Worm (Caenorhabditis elegans) whole organism, young adult: ENCODE measurements around the gene mnk-1.
A peak's percentile ranks its signal among the peaks of the same experiment; 100 is the strongest.

Experiments used
- B0019.2 ChIP-seq: fragments of 200-800 bp; sonication (Bioruptor generic); conservative IDR thresholded peaks from 2 replicates; pipeline ENCODE4 v1.3.6; 2022; ENCODE audit warnings: missing genetic modification reagents, missing genetic modification characterization, missing compliant biosample characterization
- B0261.1 ChIP-seq: sonication (generic microtip); optimal IDR thresholded peaks from 2 replicates; lab custom pipeline; 2016; ENCODE audit warnings: mild to moderate bottlenecking, missing genetic modification characterization, moderate library complexity, missing compliant biosample characterization
- D2030.7 ChIP-seq: fragments of 200-800 bp; sonication (Bioruptor generic); IDR thresholded peaks from 2 replicates; pipeline ENCODE4 v1.3.6; 2022; ENCODE audit warnings: missing genetic modification reagents, missing genetic modification characterization, missing compliant biosample characterization
- F10E7.11 ChIP-seq: sonication (generic microtip); optimal IDR thresholded peaks from 2 replicates; lab custom pipeline; 2017; ENCODE audit warnings: mild to moderate bottlenecking, missing genetic modification characterization, moderate library complexity, missing compliant biosample characterization
- F22D6.2 ChIP-seq: sonication (generic microtip); optimal IDR thresholded peaks from 2 replicates; lab custom pipeline; 2016; ENCODE audit warnings: mild to moderate bottlenecking, missing genetic modification characterization, missing compliant biosample characterization
- F23B12.7 ChIP-seq: sonication (generic microtip); optimal IDR thresholded peaks from 2 replicates; lab custom pipeline; 2017; ENCODE audit warnings: missing genetic modification characterization, mild to moderate bottlenecking, missing compliant biosample characterization, antibody characterized with exemption, moderate library complexity; ENCODE audit not compliant: insufficient read depth
- F37B4.10 ChIP-seq: fragments of 200-800 bp; sonication (Bioruptor generic); IDR thresholded peaks from 2 replicates; pipeline ENCODE4 v1.3.6; 2022; ENCODE audit warnings: missing genetic modification characterization, missing compliant biosample characterization
- F52B5.7 ChIP-seq: sonication (generic microtip); optimal IDR thresholded peaks from 2 replicates; lab custom pipeline; 2016; ENCODE audit warnings: mild to moderate bottlenecking, missing genetic modification characterization, missing compliant biosample characterization
- F55B11.4 ChIP-seq: sonication (generic microtip); optimal IDR thresholded peaks from 2 replicates; lab custom pipeline; 2016; ENCODE audit warnings: missing compliant biosample characterization, missing genetic modification characterization, borderline replicate concordance; ENCODE audit not compliant: insufficient read depth
- K11D2.4 ChIP-seq: fragments of 200-800 bp; sonication (Bioruptor generic); IDR thresholded peaks from 2 replicates; pipeline ENCODE4 v1.3.6; 2022; ENCODE audit warnings: missing genetic modification reagents, missing genetic modification characterization, missing compliant biosample characterization
- K12H6.12 ChIP-seq: fragments of 200-800 bp; sonication (Bioruptor generic); optimal IDR thresholded peaks from 2 replicates; lab custom pipeline; 2018; ENCODE audit warnings: mild to moderate bottlenecking, missing genetic modification characterization, missing compliant biosample characterization
- Y95B8A.8 ChIP-seq: fragments of 200-800 bp; sonication (Bioruptor generic); IDR thresholded peaks from 2 replicates; pipeline ENCODE4 v1.3.6; 2022; ENCODE audit warnings: missing genetic modification reagents, missing genetic modification characterization, missing compliant biosample characterization
- attf-5 ChIP-seq: fragments of 200-800 bp; sonication (Bioruptor generic); optimal IDR thresholded peaks from 2 replicates; lab custom pipeline; 2018; ENCODE audit warnings: mild to moderate bottlenecking, missing genetic modification characterization, missing compliant biosample characterization
- bed-2 ChIP-seq: fragments of 200-800 bp; sonication (Bioruptor generic); IDR thresholded peaks from 2 replicates; pipeline ENCODE4 v1.3.6; 2022; ENCODE audit warnings: missing genetic modification reagents, missing genetic modification characterization, missing compliant biosample characterization
- ceh-27 ChIP-seq: fragments of 200-800 bp; sonication (Bioruptor generic); optimal IDR thresholded peaks from 2 replicates; lab custom pipeline; 2018; ENCODE audit warnings: mild to moderate bottlenecking, missing genetic modification characterization, moderate library complexity, missing compliant biosample characterization
- ceh-58 ChIP-seq: fragments of 200-800 bp; sonication (Bioruptor generic); IDR thresholded peaks from 2 replicates; pipeline ENCODE4 v1.3.6; 2022; ENCODE audit warnings: missing genetic modification characterization, missing compliant biosample characterization
- ceh-79 ChIP-seq: sonication (generic microtip); optimal IDR thresholded peaks from 2 replicates; lab custom pipeline; 2017; ENCODE audit warnings: mild to moderate bottlenecking, missing genetic modification characterization, missing compliant biosample characterization
- ceh-91 ChIP-seq: fragments of 200-800 bp; sonication (Bioruptor generic); IDR thresholded peaks from 2 replicates; pipeline ENCODE4 v1.3.6; 2022; ENCODE audit warnings: missing genetic modification reagents, missing genetic modification characterization, missing compliant biosample characterization
- chd-7 ChIP-seq: sonication (generic microtip); optimal IDR thresholded peaks from 2 replicates; lab custom pipeline; 2016; ENCODE audit warnings: mild to moderate bottlenecking, missing genetic modification characterization, moderate library complexity, missing compliant biosample characterization
- die-1 ChIP-seq: sonication (generic microtip); optimal IDR thresholded peaks from 2 replicates; lab custom pipeline; 2016; ENCODE audit warnings: missing genotype, mild to moderate bottlenecking, missing genetic modification characterization, missing compliant biosample characterization
- dpl-1 ChIP-seq: fragments of 150-350 bp; optimal IDR thresholded peaks from 2 replicates; lab custom pipeline; 2014; ENCODE audit warnings: missing biosample characterization, missing genetic modification reagents, missing genetic modification characterization
- efl-1 ChIP-seq: fragments of 150-350 bp; optimal IDR thresholded peaks from 2 replicates; lab custom pipeline; 2014; ENCODE audit warnings: missing biosample characterization, missing genetic modification reagents, missing genetic modification characterization
- ekl-4 ChIP-seq: fragments of 200-800 bp; sonication (Bioruptor generic); IDR thresholded peaks from 2 replicates; pipeline ENCODE4 v1.3.6; 2022; ENCODE audit warnings: missing genetic modification reagents, missing genetic modification characterization, missing compliant biosample characterization
- ets-4 ChIP-seq: fragments of 200-800 bp; sonication (Bioruptor generic); optimal IDR thresholded peaks from 2 replicates; lab custom pipeline; 2018; ENCODE audit warnings: mild to moderate bottlenecking, missing genetic modification characterization, missing compliant biosample characterization
- fkh-3 ChIP-seq: sonication (generic microtip); optimal IDR thresholded peaks from 2 replicates; lab custom pipeline; 2016; ENCODE audit warnings: mild to moderate bottlenecking, missing genetic modification characterization, missing compliant biosample characterization
- gei-17 ChIP-seq: fragments of 200-800 bp; sonication (Bioruptor generic); optimal IDR thresholded peaks from 2 replicates; lab custom pipeline; 2018; ENCODE audit warnings: mild to moderate bottlenecking, missing genetic modification characterization, missing compliant biosample characterization
- him-1 ChIP-seq: sonication (generic microtip); optimal IDR thresholded peaks from 2 replicates; lab custom pipeline; 2016; ENCODE audit warnings: missing genotype, missing genetic modification reagents, missing genetic modification characterization, missing compliant biosample characterization
- hlh-12 ChIP-seq: sonication (generic microtip); optimal IDR thresholded peaks from 2 replicates; lab custom pipeline; 2016; ENCODE audit warnings: missing genetic modification characterization, missing compliant biosample characterization
- hmg-1.2 ChIP-seq: fragments of 200-800 bp; sonication (Bioruptor generic); IDR thresholded peaks from 2 replicates; pipeline ENCODE4 v1.3.6; 2022; ENCODE audit warnings: missing genetic modification reagents, missing genetic modification characterization, missing compliant biosample characterization
- hmg-20 ChIP-seq: fragments of 200-800 bp; sonication (Bioruptor generic); IDR thresholded peaks from 2 replicates; pipeline ENCODE4 v1.3.6; 2022; ENCODE audit warnings: missing genetic modification reagents, missing genetic modification characterization, missing compliant biosample characterization
- lag-1 ChIP-seq: fragments of 200-800 bp; sonication (Bioruptor generic); IDR thresholded peaks from 2 replicates; pipeline ENCODE4 v1.3.6; 2022; ENCODE audit warnings: missing genetic modification reagents, missing genetic modification characterization, missing compliant biosample characterization
- lin-26 ChIP-seq: fragments of 200-800 bp; sonication (Bioruptor generic); IDR thresholded peaks from 2 replicates; pipeline ENCODE4 v1.3.6; 2022; ENCODE audit warnings: missing genetic modification reagents, missing genetic modification characterization, missing compliant biosample characterization
- lin-35 ChIP-seq, 3 experiments: fragments of 150-350 bp in 2 of 3; sonication (generic microtip) in 1 of 3; optimal IDR thresholded peaks; 2 replicates each; lab custom pipeline; 2014 to 2018; ENCODE audit warnings: missing biosample characterization in 3 of 3, missing genetic modification characterization in 3 of 3, missing genetic modification reagents in 3 of 3
- lin-54 ChIP-seq: fragments of 200-800 bp; sonication (Bioruptor generic); optimal IDR thresholded peaks from 2 replicates; lab custom pipeline; 2018; ENCODE audit warnings: mild to moderate bottlenecking, missing genetic modification characterization, missing compliant biosample characterization
- lsl-1 ChIP-seq: fragments of 200-800 bp; sonication (Bioruptor generic); optimal IDR thresholded peaks from 2 replicates; lab custom pipeline; 2018; ENCODE audit warnings: mild to moderate bottlenecking, missing genetic modification characterization, moderate library complexity, missing compliant biosample characterization
- mcd-1 ChIP-seq: fragments of 200-800 bp; sonication (Bioruptor generic); IDR thresholded peaks from 2 replicates; pipeline ENCODE4 v1.3.6; 2022; ENCODE audit warnings: missing genetic modification reagents, missing genetic modification characterization, missing compliant biosample characterization
- mxl-1 ChIP-seq: sonication (generic microtip); optimal IDR thresholded peaks from 2 replicates; lab custom pipeline; 2016; ENCODE audit warnings: missing genetic modification characterization, missing compliant biosample characterization
- nfya-1 ChIP-seq: sonication (generic microtip); optimal IDR thresholded peaks from 2 replicates; lab custom pipeline; 2017; ENCODE audit warnings: antibody characterized with exemption, missing compliant biosample characterization, missing genetic modification characterization, borderline replicate concordance; ENCODE audit not compliant: insufficient read depth
- rcor-1 ChIP-seq: fragments of 200-800 bp; sonication (Bioruptor generic); IDR thresholded peaks from 2 replicates; pipeline ENCODE4 v1.3.6; 2022; ENCODE audit warnings: missing genetic modification reagents, missing genetic modification characterization, missing compliant biosample characterization
- rec-8 ChIP-seq, 2 experiments: sonication (generic microtip); optimal IDR thresholded peaks; 2 replicates each; lab custom pipeline; 2016; ENCODE audit warnings: mild to moderate bottlenecking in 2 of 2, missing genetic modification characterization in 2 of 2, missing genetic modification reagents in 2 of 2, missing genotype in 2 of 2, missing biosample characterization in 1 of 2, missing compliant biosample characterization in 1 of 2, moderate library complexity in 1 of 2
- sdz-38 ChIP-seq: sonication (generic microtip); optimal IDR thresholded peaks from 2 replicates; lab custom pipeline; 2016; ENCODE audit warnings: missing genotype, missing genetic modification characterization, missing compliant biosample characterization
- tlf-1 ChIP-seq: fragments of 200-800 bp; sonication (Bioruptor generic); optimal IDR thresholded peaks from 2 replicates; lab custom pipeline; 2018; ENCODE audit warnings: mild to moderate bottlenecking, missing genetic modification characterization, missing compliant biosample characterization
- zfh-2 ChIP-seq: fragments of 200-800 bp; sonication (Bioruptor generic); conservative IDR thresholded peaks from 2 replicates; pipeline ENCODE4 v1.3.6; 2022; ENCODE audit warnings: missing genetic modification reagents, missing genetic modification characterization, missing compliant biosample characterization
- ztf-18 ChIP-seq: sonication (generic microtip); optimal IDR thresholded peaks from 2 replicates; lab custom pipeline; 2016; ENCODE audit warnings: missing genotype, mild to moderate bottlenecking, missing genetic modification characterization, missing compliant biosample characterization
- ztf-28 ChIP-seq: fragments of 200-800 bp; sonication (Bioruptor generic); IDR thresholded peaks from 2 replicates; pipeline ENCODE4 v1.3.6; 2022; ENCODE audit warnings: missing genetic modification reagents, missing genetic modification characterization, missing compliant biosample characterization
- ztf-3 ChIP-seq: fragments of 200-800 bp; sonication (Bioruptor generic); optimal IDR thresholded peaks from 2 replicates; lab custom pipeline; 2018; ENCODE audit warnings: mild to moderate bottlenecking, missing genetic modification characterization, missing compliant biosample characterization
- ztf-6 ChIP-seq: fragments of 200-800 bp; sonication (Bioruptor generic); IDR thresholded peaks from 2 replicates; pipeline ENCODE4 v1.3.6; 2022; ENCODE audit warnings: missing genetic modification reagents, missing genetic modification characterization, missing compliant biosample characterization

The mnk-1 gene

ce11 chrII:10542654-10543456 is 12.0 kb downstream of the mnk-1 start (continued):
- TF ChIP-seq sdz-38 (tag; lab: Kevin White, UChicago) (no peak), F23B12.7 (tag; lab: Kevin White, UChicago) (no peak), ceh-27 (GFP tag; lab: Kevin White, UChicago) (no peak), him-1 (tag; lab: Kevin White, UChicago) (no peak), tlf-1 (GFP tag; lab: Kevin White, UChicago) (peak; percentile 31), D2030.7 (no peak), rec-8 (tag; optimal IDR thresholded peaks at IDR 0.05; lab: Kevin White, UChicago) (no peak), ztf-28 (peak; percentile 58; the same call in 1 of the 2 replicates), attf-5 (GFP tag; lab: Kevin White, UChicago) (peak; percentile 23), bed-2 (no peak), rcor-1 (GFP tag; lab: Robert Waterston, UW) (peak; percentile 8; the same call in 1 of the 2 replicates), dpl-1 (GFP tag; lab: Kevin White, UChicago) (no peak), F10E7.11 (tag; lab: Kevin White, UChicago) (peak; percentile 36), gei-17 (GFP tag; lab: Kevin White, UChicago) (peak; percentile 29), lin-35 (GFP tag; optimal IDR thresholded peaks at IDR 0.05; lab: Kevin White, UChicago) (peak in 2 of 3 experiments; percentile 10 to 11), lsl-1 (GFP tag; lab: Kevin White, UChicago) (no peak), hmg-20 (GFP tag; lab: Robert Waterston, UW) (no peak), chd-7 (peak; percentile 26), mcd-1 (GFP tag; lab: Robert Waterston, UW) (peak; percentile 38; the same call in 1 of the 2 replicates), B0261.1 (tag; lab: Kevin White, UChicago) (no peak), hmg-1.2 (peak; percentile 28; the same call in 1 of the 2 replicates), lin-26 (GFP tag; lab: Robert Waterston, UW) (peak; percentile 68), ceh-91 (GFP tag; lab: Robert Waterston, UW) (no peak), ets-4 (GFP tag; lab: Kevin White, UChicago) (no peak), ceh-58 (GFP tag; lab: Robert Waterston, UW) (0 out of 2 replicates have a peak, but pooled peaks have one; percentile 51), ztf-3 (no peak), F52B5.7 (peak; percentile 90), Y95B8A.8 (peak; percentile 16; the same call in 1 of the 2 replicates), nfya-1 (no peak), lag-1 (GFP tag; lab: Robert Waterston, UW) (0 out of 2 replicates have a peak, but pooled peaks have one; percentile 10), B0019.2 (GFP tag; lab: Robert Waterston, UW) (no peak), ztf-6 (GFP tag; lab: Robert Waterston, UW) (no peak), ceh-79 (tag; lab: Kevin White, UChicago) (no peak), lin-54 (peak; percentile 4), F37B4.10 (GFP tag; lab: Robert Waterston, UW) (no peak), efl-1 (GFP tag; lab: Kevin White, UChicago) (no peak), hlh-12 (tag; lab: Kevin White, UChicago) (no peak), die-1 (tag; lab: Kevin White, UChicago) (no peak), mxl-1 (tag; lab: Kevin White, UChicago) (no peak), ztf-18 (tag; lab: Kevin White, UChicago) (no peak), F55B11.4 (tag; lab: Kevin White, UChicago) (no peak), zfh-2 (no peak), ekl-4 (peak; percentile 48), F22D6.2 (tag; lab: Kevin White, UChicago) (no peak), K11D2.4 (GFP tag; lab: Robert Waterston, UW) (peak; percentile 8; the same call in 1 of the 2 replicates), K12H6.12 (no peak), fkh-3 (tag; lab: Kevin White, UChicago) (no peak)
